Worm (Caenorhabditis elegans): ENCODE data around the gene C05D2.8.

ce11 chrIII:5585711-5586110, 24.4 kb downstream of the C05D2.8 start:
- TF ChIP-seq fos-1 (tag; optimal IDR thresholded peaks at IDR 0.05) = no peak
- TF ChIP-seq lin-39 (tag; optimal IDR thresholded peaks at IDR 0.05) = no peak
- TF ChIP-seq nhr-41 (GFP tag; IDR thresholded peaks at IDR 0.05) = no peak
- TF ChIP-seq nhr-11 (tag; optimal IDR thresholded peaks at IDR 0.05) = no peak

Measured in whole organism, L4 larva.